Worm (Caenorhabditis elegans) whole organism, early embryonic: ENCODE data around the gene ttr-46.

Source experiments
- B0310.2 ChIP-seq: sonication (generic microtip); optimal IDR thresholded peaks from 2 replicates; lab custom pipeline; 2016; ENCODE audit warnings: mild to moderate bottlenecking, missing genetic modification characterization, missing compliant biosample characterization
- F13C5.2 ChIP-seq: sonication (generic microtip); optimal IDR thresholded peaks from 2 replicates; lab custom pipeline; 2017; ENCODE audit warnings: mild to moderate bottlenecking, missing genetic modification characterization, inconsistent platforms, missing compliant biosample characterization
- aly-1 ChIP-seq: sonication (generic microtip); optimal IDR thresholded peaks from 2 replicates; lab custom pipeline; 2016; ENCODE audit warnings: missing genetic modification characterization, missing compliant biosample characterization
- ama-1 ChIP-seq: fragments of 150-350 bp; optimal IDR thresholded peaks from 2 replicates; lab custom pipeline; 2014
- ceh-13 ChIP-seq: fragments of 200-800 bp; sonication (Bioruptor generic); optimal IDR thresholded peaks from 2 replicates; lab custom pipeline; 2018; ENCODE audit warnings: mild to moderate bottlenecking, missing genetic modification characterization, missing compliant biosample characterization
- ceh-36 ChIP-seq: sonication (generic microtip); optimal IDR thresholded peaks from 2 replicates; lab custom pipeline; 2016; ENCODE audit warnings: missing genetic modification characterization, inconsistent platforms, missing compliant biosample characterization
- ets-7 ChIP-seq: sonication (generic microtip); optimal IDR thresholded peaks from 2 replicates; lab custom pipeline; 2016; ENCODE audit warnings: missing genotype, missing genetic modification characterization, missing compliant biosample characterization
- flt-1 ChIP-seq: fragments of 200-800 bp; sonication (Bioruptor generic); IDR thresholded peaks from 2 replicates; pipeline ENCODE4 v1.3.6; 2022; ENCODE audit warnings: missing genetic modification characterization, missing compliant biosample characterization
- hmbx-1 ChIP-seq: sonication (generic microtip); optimal IDR thresholded peaks from 2 replicates; lab custom pipeline; 2016; ENCODE audit warnings: mild to moderate bottlenecking, missing genetic modification characterization, missing compliant biosample characterization
- hmg-4 ChIP-seq: fragments of 200-800 bp; sonication (Bioruptor generic); optimal IDR thresholded peaks from 2 replicates; lab custom pipeline; 2018; ENCODE audit warnings: mild to moderate bottlenecking, missing genetic modification characterization, missing compliant biosample characterization
- hnd-1 ChIP-seq: sonication (generic microtip); optimal IDR thresholded peaks from 2 replicates; lab custom pipeline; 2016; ENCODE audit warnings: missing genetic modification characterization, missing compliant biosample characterization
- pes-1 ChIP-seq: fragments of 200-800 bp; sonication (Bioruptor generic); IDR thresholded peaks from 2 replicates; pipeline ENCODE4 v1.3.6; 2022; ENCODE audit warnings: missing genetic modification reagents, missing genetic modification characterization, missing compliant biosample characterization
- scrt-1 ChIP-seq: fragments of 200-800 bp; sonication (Bioruptor generic); IDR thresholded peaks from 2 replicates; pipeline ENCODE4 v1.3.6; 2022; ENCODE audit warnings: missing genetic modification characterization, missing compliant biosample characterization
- sea-1 ChIP-seq: fragments of 200-800 bp; sonication (Bioruptor generic); conservative IDR thresholded peaks from 2 replicates; pipeline ENCODE4 v1.3.6; 2022; ENCODE audit warnings: missing genetic modification characterization, missing compliant biosample characterization
- tbx-11 ChIP-seq: fragments of 200-800 bp; sonication (Bioruptor generic); IDR thresholded peaks from 2 replicates; pipeline ENCODE4 v1.3.6; 2022; ENCODE audit warnings: missing genetic modification characterization, missing compliant biosample characterization
- tbx-37 ChIP-seq: fragments of 200-800 bp; sonication (Bioruptor generic); conservative IDR thresholded peaks from 2 replicates; pipeline ENCODE4 v1.3.6; 2022; ENCODE audit warnings: missing genetic modification reagents, missing genetic modification characterization, missing compliant biosample characterization
- tra-4 ChIP-seq: sonication (generic microtip); optimal IDR thresholded peaks from 2 replicates; lab custom pipeline; 2017; ENCODE audit warnings: missing genetic modification characterization, missing compliant biosample characterization

The ttr-46 gene

DNA sequence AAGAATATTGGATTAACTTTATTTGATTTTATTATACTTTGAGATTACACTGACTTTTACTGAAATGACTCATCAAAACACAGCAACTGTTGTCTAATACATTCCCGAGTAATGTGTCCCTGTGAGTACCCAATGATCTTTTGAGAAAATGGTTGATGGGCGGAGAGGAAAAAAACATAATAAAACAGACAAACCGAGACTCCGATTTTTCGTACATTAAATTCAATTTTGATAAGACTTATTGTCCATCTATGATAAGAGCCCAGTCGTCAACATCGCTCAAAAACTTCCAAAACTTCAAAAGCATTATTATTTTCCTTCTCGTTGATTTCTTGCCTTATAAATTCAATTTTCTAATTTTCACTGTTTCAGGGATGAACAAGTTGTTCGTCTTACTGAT, at the start of gene ttr-46:
ttr-46 (plus strand) TSS at position 373 of the 400 bp plus-strand sequence.
- TF ChIP-seq scrt-1 (GFP tag; lab: Robert Waterston, UW): no peak
- TF ChIP-seq aly-1 (tag; lab: Kevin White, UChicago): no peak

DNA sequence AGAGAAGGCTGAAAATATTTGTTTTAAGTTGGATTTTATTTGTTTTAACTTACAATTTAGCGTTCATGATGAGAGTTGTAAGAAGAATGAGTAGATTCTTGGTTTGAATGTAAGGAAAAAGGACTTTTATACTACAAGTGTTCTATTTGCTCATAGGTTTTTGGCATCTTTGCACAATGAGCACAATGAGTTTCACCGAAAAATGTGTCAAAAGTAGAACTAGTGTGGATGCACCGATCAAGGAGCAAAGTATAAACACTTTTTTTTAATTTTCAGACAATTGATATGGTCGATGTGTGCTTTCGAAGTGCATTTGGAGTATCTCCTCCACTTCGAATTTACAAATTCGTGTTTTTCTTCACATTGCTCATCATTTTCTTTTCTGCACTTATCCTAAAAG, 44.9 kb upstream of the ttr-46 start, which contains the start of gene fipr-11:
fipr-11 (minus strand) TSS at position 101 of the 400 bp plus-strand sequence.
- TF ChIP-seq sea-1 (GFP tag; lab: Robert Waterston, UW): no peak
- no peak for TF ChIP-seq F13C5.2 (tag; lab: Kevin White, UChicago)
- no peak for TF ChIP-seq B0310.2 (tag; lab: Kevin White, UChicago)
- TF ChIP-seq ceh-13 (GFP tag; lab: Kevin White, UChicago): no peak
- TF ChIP-seq hnd-1 (tag; lab: Kevin White, UChicago): no peak
- TF ChIP-seq pes-1 (GFP tag; lab: Robert Waterston, UW): no peak
- TF ChIP-seq ets-7 (tag; lab: Kevin White, UChicago): no peak
- no peak for TF ChIP-seq tbx-37 (GFP tag; lab: Robert Waterston, UW)
- no peak for TF ChIP-seq ama-1
- TF ChIP-seq ceh-36 (tag; lab: Kevin White, UChicago): no peak
- no peak for TF ChIP-seq tbx-11 (GFP tag; lab: Robert Waterston, UW)
- no peak for TF ChIP-seq flt-1 (GFP tag; lab: Robert Waterston, UW)
- no peak for TF ChIP-seq scrt-1 (GFP tag; lab: Robert Waterston, UW)
- TF ChIP-seq aly-1 (tag; lab: Kevin White, UChicago): no peak

DNA sequence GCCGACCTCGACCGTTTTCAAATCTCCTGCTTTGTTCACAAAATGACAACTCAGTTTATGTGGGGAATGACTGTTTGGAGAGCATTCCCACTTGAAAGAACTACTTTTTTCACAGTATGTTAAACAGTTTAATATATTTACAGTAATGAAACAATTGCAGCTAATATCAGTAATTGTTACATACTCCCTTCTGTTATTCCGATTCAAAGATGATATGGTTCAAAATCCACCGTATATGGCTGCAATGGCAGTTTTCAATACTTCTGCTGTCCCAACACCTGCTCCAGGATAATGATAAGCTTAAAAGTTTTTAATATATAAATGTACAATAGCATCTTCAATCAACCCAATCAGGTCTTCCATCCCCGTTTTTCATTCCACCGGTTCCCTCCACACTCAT, 43.8 kb upstream of the ttr-46 start:
- no peak for TF ChIP-seq tbx-11 (GFP tag; lab: Robert Waterston, UW)
- no peak for TF ChIP-seq sea-1 (GFP tag; lab: Robert Waterston, UW)

DNA sequence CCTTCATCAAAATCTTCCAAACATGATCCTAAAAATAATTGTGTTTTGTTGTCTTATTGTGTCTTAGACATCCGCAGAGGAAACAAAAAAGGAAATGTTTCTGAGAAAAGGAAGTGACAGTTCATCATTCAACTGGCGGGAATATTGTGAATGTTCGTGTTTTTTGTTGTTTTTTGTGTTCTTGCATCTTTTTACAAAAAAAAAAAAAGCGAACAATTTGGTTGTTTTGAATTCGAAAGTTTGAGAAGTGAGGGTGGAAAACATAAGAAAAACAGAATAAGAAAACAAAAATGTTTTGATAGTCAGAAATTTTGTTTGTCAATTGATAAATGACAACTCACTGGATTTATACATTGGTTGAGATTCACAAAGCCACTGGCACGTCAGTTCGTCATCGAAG, 41.4 kb upstream of the ttr-46 start:
- no peak for TF ChIP-seq hnd-1 (tag; lab: Kevin White, UChicago)
- TF ChIP-seq pes-1 (GFP tag; lab: Robert Waterston, UW): no peak
- TF ChIP-seq ceh-13 (GFP tag; lab: Kevin White, UChicago): no peak
- no peak for TF ChIP-seq tbx-11 (GFP tag; lab: Robert Waterston, UW)
- TF ChIP-seq tbx-37 (GFP tag; lab: Robert Waterston, UW): no peak
- TF ChIP-seq scrt-1 (GFP tag; lab: Robert Waterston, UW): no peak
- TF ChIP-seq tra-4 (tag; lab: Kevin White, UChicago): no peak
- TF ChIP-seq hmg-4: no peak
- TF ChIP-seq aly-1 (tag; lab: Kevin White, UChicago): no peak
- no peak for TF ChIP-seq flt-1 (GFP tag; lab: Robert Waterston, UW)
- no peak for TF ChIP-seq sea-1 (GFP tag; lab: Robert Waterston, UW)
- TF ChIP-seq F13C5.2 (tag; lab: Kevin White, UChicago): no peak
- no peak for TF ChIP-seq hmbx-1
- no peak for TF ChIP-seq ama-1
- TF ChIP-seq ets-7 (tag; lab: Kevin White, UChicago): no peak
- TF ChIP-seq B0310.2 (tag; lab: Kevin White, UChicago): no peak
- TF ChIP-seq ceh-36 (tag; lab: Kevin White, UChicago): no peak

DNA sequence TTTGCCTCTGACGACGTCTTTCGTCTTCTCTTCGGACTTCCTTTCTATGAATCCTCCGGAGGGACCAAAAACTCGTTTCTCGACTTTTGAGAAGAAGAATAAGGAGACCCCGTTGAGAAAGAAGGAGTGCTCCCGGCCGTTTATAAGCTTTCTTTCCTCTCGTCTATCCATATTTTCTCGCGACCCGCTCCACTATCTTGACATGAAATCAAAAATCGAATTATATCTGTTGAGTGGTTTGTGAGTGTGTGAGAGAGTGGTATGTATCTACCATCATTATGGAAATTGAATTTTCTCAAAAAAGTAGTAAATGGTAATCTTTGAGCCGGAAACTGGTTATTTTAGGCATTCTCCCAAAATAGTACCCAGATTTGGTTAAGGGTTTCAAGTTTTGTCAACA, 39.9 kb upstream of the ttr-46 start:
- TF ChIP-seq flt-1 (GFP tag; lab: Robert Waterston, UW) (no peak), tbx-11 (GFP tag; lab: Robert Waterston, UW) (no peak), pes-1 (GFP tag; lab: Robert Waterston, UW) (no peak), hmg-4 (no peak), aly-1 (tag; lab: Kevin White, UChicago) (no peak), scrt-1 (GFP tag; lab: Robert Waterston, UW) (no peak), ceh-13 (GFP tag; lab: Kevin White, UChicago) (no peak), B0310.2 (tag; lab: Kevin White, UChicago) (no peak), ama-1 (no peak), F13C5.2 (tag; lab: Kevin White, UChicago) (no peak), tbx-37 (GFP tag; lab: Robert Waterston, UW) (no peak), ceh-36 (tag; lab: Kevin White, UChicago) (no peak), tra-4 (tag; lab: Kevin White, UChicago) (no peak), hnd-1 (tag; lab: Kevin White, UChicago) (no peak), hmbx-1 (no peak)

DNA sequence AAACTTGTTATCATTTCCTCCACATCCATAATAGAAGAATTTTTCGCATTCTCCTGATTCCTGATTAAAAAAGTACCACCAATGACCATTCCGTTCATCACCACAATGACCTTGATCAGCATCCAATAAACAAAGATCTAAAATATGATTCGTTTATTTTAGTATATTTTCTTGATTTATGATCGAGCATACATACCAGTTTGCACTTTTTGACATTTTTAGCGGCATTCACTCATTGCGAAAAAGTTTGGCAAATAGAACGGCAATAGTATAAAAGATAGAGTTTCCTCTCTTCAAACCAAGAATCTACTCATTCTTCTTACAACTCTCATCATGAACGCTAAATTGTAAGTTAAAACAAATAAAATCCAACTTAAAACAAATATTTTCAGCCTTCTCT, 37.2 kb upstream of the ttr-46 start, which contains the start of gene fipr-10:
fipr-10 (plus strand) TSS at position 301 of the 400 bp plus-strand sequence.
- TF ChIP-seq aly-1 (tag; lab: Kevin White, UChicago): no peak
- TF ChIP-seq tbx-37 (GFP tag; lab: Robert Waterston, UW): no peak
- TF ChIP-seq B0310.2 (tag; lab: Kevin White, UChicago): no peak
- no peak for TF ChIP-seq ceh-13 (GFP tag; lab: Kevin White, UChicago)
- no peak for TF ChIP-seq ama-1
- no peak for TF ChIP-seq hmg-4
- no peak for TF ChIP-seq hmbx-1
- no peak for TF ChIP-seq ets-7 (tag; lab: Kevin White, UChicago)

DNA sequence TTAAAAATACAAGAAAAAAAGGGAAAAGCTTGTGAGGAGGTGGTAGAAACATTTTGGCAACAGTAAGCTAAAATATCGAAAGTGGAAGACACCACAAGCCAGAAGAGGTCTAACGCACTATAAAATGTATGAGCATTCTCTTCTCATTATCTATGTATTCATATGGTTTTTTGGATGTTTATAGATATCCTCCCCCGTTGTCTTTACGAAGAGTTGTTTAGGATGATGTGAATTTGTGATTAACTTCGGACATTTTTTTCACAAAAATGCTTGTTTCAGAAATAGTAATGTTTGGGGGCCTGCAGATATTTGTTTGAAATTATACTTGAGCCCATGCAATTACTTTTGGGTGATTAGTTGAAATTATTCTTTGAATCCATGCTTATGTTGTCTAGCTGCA, 36.0 kb upstream of the ttr-46 start, which contains the start of gene mec-9:
mec-9 (minus strand) TSS at position 101 of the 400 bp plus-strand sequence.
- TF ChIP-seq pes-1 (GFP tag; lab: Robert Waterston, UW) (no peak), ceh-13 (GFP tag; lab: Kevin White, UChicago) (no peak), flt-1 (GFP tag; lab: Robert Waterston, UW) (no peak), B0310.2 (tag; lab: Kevin White, UChicago) (no peak), hmbx-1 (no peak), ama-1 (no peak), tra-4 (tag; lab: Kevin White, UChicago) (no peak), tbx-11 (GFP tag; lab: Robert Waterston, UW) (no peak), ets-7 (tag; lab: Kevin White, UChicago) (no peak), scrt-1 (GFP tag; lab: Robert Waterston, UW) (no peak)
